Fruit fly (Drosophila melanogaster) whole organism, prepupa: ENCODE results near the gene sala.

Experiments
- Blimp-1 ChIP-seq: fragments of 200-800 bp; sonication (Bioruptor generic); optimal IDR thresholded peaks from 3 replicates; lab custom pipeline; 2017; ENCODE audit warnings: missing biosample characterization, missing genetic modification characterization, mild to moderate bottlenecking, moderate library complexity, missing genetic modification reagents
- CG10631 ChIP-seq: fragments of 200-800 bp; sonication (Bioruptor generic); optimal IDR thresholded peaks from 2 replicates; lab custom pipeline; 2016; ENCODE audit warnings: missing biosample characterization, missing genetic modification characterization
- CG10669 ChIP-seq: fragments of 200-800 bp; sonication (Bioruptor generic); optimal IDR thresholded peaks from 3 replicates; lab custom pipeline; 2018; ENCODE audit warnings: missing biosample characterization, mild to moderate bottlenecking, missing genetic modification characterization, moderate library complexity
- CG11294 ChIP-seq: fragments of 200-800 bp; sonication (Bioruptor generic); IDR thresholded peaks from 2 replicates; pipeline ENCODE4 v1.3.6; 2022; ENCODE audit warnings: missing biosample characterization, missing genetic modification characterization
- CG11762 ChIP-seq: fragments of 200-800 bp; sonication (Bioruptor generic); optimal IDR thresholded peaks from 3 replicates; lab custom pipeline; 2016; ENCODE audit warnings: missing biosample characterization, missing genetic modification characterization; ENCODE audit not compliant: insufficient read depth
- CG11902 ChIP-seq: fragments of 200-800 bp; sonication (Bioruptor generic); optimal IDR thresholded peaks from 3 replicates; lab custom pipeline; 2016; ENCODE audit warnings: missing biosample characterization, missing genetic modification characterization
- CG15336 ChIP-seq: fragments of 200-800 bp; sonication (Bioruptor generic); IDR thresholded peaks from 2 replicates; pipeline ENCODE4 v1.3.6; 2022; ENCODE audit warnings: missing biosample characterization, missing genetic modification characterization
- CG1621 ChIP-seq: fragments of 200-800 bp; sonication (Bioruptor generic); optimal IDR thresholded peaks from 3 replicates; lab custom pipeline; 2018; ENCODE audit warnings: missing biosample characterization, mild to moderate bottlenecking, missing genetic modification characterization
- CG16779 ChIP-seq: fragments of 200-800 bp; sonication (Bioruptor generic); optimal IDR thresholded peaks from 3 replicates; lab custom pipeline; 2017; ENCODE audit warnings: missing biosample characterization, mild to moderate bottlenecking, missing genetic modification characterization
- CG31627 ChIP-seq: fragments of 200-800 bp; sonication (Bioruptor generic); optimal IDR thresholded peaks from 3 replicates; lab custom pipeline; 2016; ENCODE audit warnings: missing biosample characterization, missing genetic modification characterization
- CG32006 ChIP-seq: fragments of 200-800 bp; sonication (Bioruptor generic); optimal IDR thresholded peaks from 3 replicates; lab custom pipeline; 2017; ENCODE audit warnings: missing biosample characterization, mild to moderate bottlenecking, missing genetic modification characterization
- CG34406 ChIP-seq: fragments of 200-800 bp; sonication (Bioruptor generic); optimal IDR thresholded peaks from 3 replicates; lab custom pipeline; 2016; ENCODE audit warnings: missing biosample characterization, missing genetic modification characterization
- CG3919 ChIP-seq: fragments of 200-800 bp; sonication (Bioruptor generic); optimal IDR thresholded peaks from 3 replicates; lab custom pipeline; 2016; ENCODE audit warnings: missing biosample characterization, missing genetic modification characterization
- CG4318 ChIP-seq: fragments of 200-800 bp; sonication (Bioruptor generic); optimal IDR thresholded peaks from 3 replicates; lab custom pipeline; 2017; ENCODE audit warnings: missing biosample characterization, mild to moderate bottlenecking, missing genetic modification characterization
- CG6792 ChIP-seq: fragments of 200-800 bp; sonication (Bioruptor generic); optimal IDR thresholded peaks from 3 replicates; lab custom pipeline; 2016; ENCODE audit warnings: missing biosample characterization, missing genetic modification characterization
- CG6854 ChIP-seq: fragments of 200-800 bp; sonication (Bioruptor generic); optimal IDR thresholded peaks from 2 replicates; lab custom pipeline; 2017; ENCODE audit warnings: missing biosample characterization, mild to moderate bottlenecking, missing genetic modification characterization
- CG8119 ChIP-seq: fragments of 200-800 bp; sonication (Bioruptor generic); IDR thresholded peaks from 3 replicates; pipeline ENCODE4 v1.3.6; 2022; ENCODE audit warnings: missing biosample characterization, missing genetic modification characterization
- CG8632 ChIP-seq: fragments of 200-800 bp; sonication (Bioruptor generic); optimal IDR thresholded peaks from 3 replicates; lab custom pipeline; 2016; ENCODE audit warnings: missing biosample characterization, missing genetic modification characterization
- CG9139 ChIP-seq: fragments of 200-800 bp; sonication (Bioruptor generic); optimal IDR thresholded peaks from 3 replicates; lab custom pipeline; 2017; ENCODE audit warnings: missing biosample characterization, mild to moderate bottlenecking, missing genetic modification characterization
- Eip75B ChIP-seq: fragments of 200-800 bp; sonication (Bioruptor generic); optimal IDR thresholded peaks from 3 replicates; lab custom pipeline; 2016; ENCODE audit warnings: missing biosample characterization, missing genetic modification characterization
- Eip78C ChIP-seq: fragments of 200-800 bp; sonication (Bioruptor generic); peaks from one replicate; lab custom pipeline; 2016; ENCODE audit warnings: missing biosample characterization, missing genetic modification characterization
- Ets96B ChIP-seq: fragments of 200-800 bp; optimal IDR thresholded peaks from 2 replicates; lab custom pipeline; 2019; ENCODE audit warnings: missing biosample characterization, mild to moderate bottlenecking, missing genetic modification characterization, moderate library complexity
- Hr38 ChIP-seq: sonication (Bioruptor generic); optimal IDR thresholded peaks from 2 replicates; lab custom pipeline; 2016; ENCODE audit warnings: missing biosample characterization, missing genetic modification characterization
- Lpt ChIP-seq: fragments of 200-800 bp; sonication (Bioruptor generic); optimal IDR thresholded peaks from 3 replicates; lab custom pipeline; 2016; ENCODE audit warnings: missing biosample characterization, missing genetic modification characterization
- Met ChIP-seq: fragments of 200-800 bp; sonication (Bioruptor generic); optimal IDR thresholded peaks from 3 replicates; lab custom pipeline; 2016; ENCODE audit warnings: missing biosample characterization, missing genetic modification characterization
- Smox ChIP-seq: fragments of 200-800 bp; sonication (Bioruptor generic); optimal IDR thresholded peaks from 3 replicates; lab custom pipeline; 2016; ENCODE audit warnings: missing biosample characterization, missing genetic modification characterization
- cyc ChIP-seq: fragments of 200-800 bp; sonication (Bioruptor generic); optimal IDR thresholded peaks from 3 replicates; lab custom pipeline; 2016; ENCODE audit warnings: missing biosample characterization, missing genetic modification characterization
- dac ChIP-seq: fragments of 200-800 bp; sonication (Bioruptor generic); optimal IDR thresholded peaks from 2 replicates; lab custom pipeline; 2017; ENCODE audit warnings: missing biosample characterization, mild to moderate bottlenecking, missing genetic modification characterization
- eg ChIP-seq: fragments of 200-800 bp; sonication (Bioruptor generic); IDR thresholded peaks from 3 replicates; pipeline ENCODE4 v1.3.6; 2022; ENCODE audit warnings: missing biosample characterization, missing genetic modification characterization
- esn ChIP-seq: fragments of 200-800 bp; sonication (Bioruptor generic); optimal IDR thresholded peaks from 2 replicates; lab custom pipeline; 2016; ENCODE audit warnings: missing biosample characterization, mild to moderate bottlenecking, missing genetic modification characterization, moderate library complexity
- fd85E ChIP-seq: fragments of 200-800 bp; sonication (Bioruptor generic); optimal IDR thresholded peaks from 3 replicates; lab custom pipeline; 2016; ENCODE audit warnings: missing biosample characterization, missing genetic modification characterization
- fkh ChIP-seq: fragments of 200-800 bp; sonication (Bioruptor generic); optimal IDR thresholded peaks from 3 replicates; lab custom pipeline; 2017; ENCODE audit warnings: missing biosample characterization, mild to moderate bottlenecking, missing genetic modification characterization, moderate library complexity
- lz ChIP-seq: fragments of 200-800 bp; sonication (Bioruptor generic); optimal IDR thresholded peaks from 3 replicates; lab custom pipeline; 2016; ENCODE audit warnings: missing biosample characterization, missing genetic modification characterization
- spab ChIP-seq: fragments of 200-800 bp; sonication (Bioruptor generic); optimal IDR thresholded peaks from 2 replicates; lab custom pipeline; 2017; ENCODE audit warnings: missing biosample characterization, mild to moderate bottlenecking, missing genetic modification characterization, missing genetic modification reagents
- ss ChIP-seq, 2 experiments: fragments of 200-800 bp; sonication (Bioruptor generic); optimal IDR thresholded peaks; 2 replicates in 1 of 2; 3 replicates in 1 of 2; lab custom pipeline; 2017 to 2018; ENCODE audit warnings: mild to moderate bottlenecking in 2 of 2, missing biosample characterization in 2 of 2, missing genetic modification characterization in 2 of 2, moderate library complexity in 1 of 2
- topi ChIP-seq: fragments of 200-800 bp; sonication (Bioruptor generic); optimal IDR thresholded peaks from 3 replicates; lab custom pipeline; 2016; ENCODE audit warnings: missing biosample characterization, missing genetic modification characterization
- vri ChIP-seq: fragments of 200-800 bp; sonication (Bioruptor generic); optimal IDR thresholded peaks from 3 replicates; lab custom pipeline; 2016; ENCODE audit warnings: missing biosample characterization, mild to moderate bottlenecking, missing genetic modification characterization

sala gene

DNA sequence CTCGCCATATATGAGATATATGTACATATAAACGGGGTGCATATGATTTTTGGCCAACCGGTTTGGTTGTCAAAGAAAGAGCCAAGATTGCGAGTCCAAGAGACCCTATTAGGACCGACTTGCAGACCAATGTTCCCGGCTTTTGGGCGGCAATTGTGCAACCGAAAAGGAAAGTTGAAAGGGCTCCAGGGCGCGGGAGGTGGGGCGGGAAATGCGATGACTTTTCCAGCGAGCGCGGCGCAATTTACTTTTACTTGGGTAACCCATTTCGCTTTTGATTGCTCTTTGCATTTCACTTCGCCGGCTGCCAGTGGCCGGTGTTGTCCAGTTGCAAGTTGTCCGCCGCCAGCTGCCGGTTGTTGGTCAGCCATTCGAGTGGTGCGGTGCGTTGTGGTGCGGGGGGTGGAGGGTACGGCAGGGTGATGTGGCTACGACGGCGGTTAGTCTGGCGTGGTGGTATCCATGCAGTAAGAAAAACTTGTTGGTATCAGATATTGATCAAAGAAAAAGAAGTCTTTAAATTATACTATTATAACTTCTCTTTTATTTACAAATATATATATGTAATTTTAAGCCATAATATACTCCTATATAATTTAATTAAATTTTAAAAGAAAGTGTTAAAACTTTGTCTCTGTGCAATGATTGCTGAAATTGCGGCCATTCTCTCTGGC is 20.5 kb downstream of the sala start (continued):
- no peak for TF ChIP-seq Eip78C (GFP tag; lab: Kevin White, UChicago)
- no peak for TF ChIP-seq CG10631 (GFP tag; lab: Kevin White, UChicago)
- TF ChIP-seq Smox: no peak
- TF ChIP-seq topi (GFP tag; lab: Kevin White, UChicago): no peak
- TF ChIP-seq Eip75B: no peak
- TF ChIP-seq CG34406 (GFP tag; lab: Kevin White, UChicago): peak; percentile 32
- no peak for TF ChIP-seq CG6854 (GFP tag; lab: Kevin White, UChicago)
- TF ChIP-seq dac (GFP tag; lab: Kevin White, UChicago): peak; percentile 19
- no peak for TF ChIP-seq CG3919 (GFP tag; lab: Kevin White, UChicago)
- peak; percentile 51 for TF ChIP-seq CG4318
- TF ChIP-seq CG31627 (GFP tag; lab: Kevin White, UChicago): no peak
- no peak for TF ChIP-seq cyc (GFP tag; lab: Kevin White, UChicago)
- no peak for TF ChIP-seq spab (GFP tag; lab: Kevin White, UChicago)
- TF ChIP-seq Blimp-1 (GFP tag; lab: Kevin White, UChicago): peak; percentile 98
- TF ChIP-seq Met: no peak
- TF ChIP-seq Ets96B (tag; lab: Kevin White, UChicago): no peak
- no peak for TF ChIP-seq fd85E
- no peak for TF ChIP-seq CG11902 (GFP tag; lab: Kevin White, UChicago)
- no peak for TF ChIP-seq lz (GFP tag; lab: Kevin White, UChicago)
- TF ChIP-seq, all 60 proteins: peak for 13

DNA sequence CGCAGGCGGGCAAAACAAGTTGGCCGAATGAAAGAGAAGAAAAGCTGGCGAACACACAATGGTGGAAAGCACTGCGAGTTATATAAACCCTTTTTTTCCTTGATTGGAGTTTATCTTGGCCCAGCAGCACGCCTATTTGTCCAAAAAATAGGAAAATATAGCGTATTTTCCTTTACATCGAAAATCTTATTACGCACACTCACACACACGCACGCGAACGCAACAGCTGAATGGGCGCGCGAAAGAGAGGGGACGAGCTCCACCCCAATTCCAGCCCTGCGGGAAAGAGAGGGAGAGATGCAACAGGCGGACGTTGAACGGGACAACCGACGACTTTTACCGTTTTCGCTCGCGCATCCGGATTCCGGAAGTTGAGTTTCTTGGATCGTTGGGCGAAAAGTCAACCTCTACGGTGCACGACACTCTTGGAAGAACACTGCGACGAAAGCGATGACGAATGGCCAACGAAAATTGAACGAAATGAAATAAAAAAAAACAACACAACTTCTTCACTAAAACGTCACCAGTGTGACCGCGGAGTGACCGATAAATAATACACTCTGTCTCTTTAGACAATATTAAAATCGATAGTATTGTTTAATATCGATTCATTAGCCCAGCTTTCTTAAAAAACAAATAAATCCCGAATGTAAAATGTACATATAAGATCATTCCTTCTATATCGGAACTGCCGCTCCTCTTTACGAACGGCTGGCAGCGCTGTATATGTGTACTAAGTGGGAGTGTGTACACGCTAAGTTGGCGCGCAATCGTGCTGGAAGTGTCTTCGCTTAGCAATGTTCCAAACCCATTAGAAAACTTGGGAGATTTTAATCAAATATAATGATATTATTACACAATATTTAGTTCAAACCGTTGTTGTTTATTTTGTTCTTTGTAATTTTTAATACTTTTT is 32.3 kb downstream of the sala start, which contains the start of the genes Dlg5 and CG4970:
Gene Dlg5, minus strand, starts transcription at position 556 of the 916 bp plus-strand sequence.
Gene CG4970, plus strand, starts transcription at position 866 of the 916 bp plus-strand sequence.
- TF ChIP-seq vri (GFP tag; lab: Kevin White, UChicago) (peak; percentile 2), Hr38 (GFP tag; lab: Kevin White, UChicago) (no peak), Eip78C (GFP tag; lab: Kevin White, UChicago) (peak; percentile 66), CG34406 (GFP tag; lab: Kevin White, UChicago) (peak; percentile 19), CG15336 (GFP tag; lab: Robert Waterston, UW) (peak; percentile 26; the same call in 1 of the 2 replicates), CG1621 (tag; lab: Kevin White, UChicago) (no peak), CG8632 (no peak), CG6854 (GFP tag; lab: Kevin White, UChicago) (peak; percentile 80), CG8119 (GFP tag; lab: Robert Waterston, UW) (0 out of 3 replicates have a peak, but pooled peaks have one; percentile 16), ss (GFP tag; optimal IDR thresholded peaks at IDR 0.05; lab: Kevin White, UChicago) (peak in 1 of 2 experiments; percentile 0), eg (GFP tag; lab: Robert Waterston, UW) (peak; percentile 35; the same call in 1 of the 3 replicates), CG16779 (tag; lab: Kevin White, UChicago) (peak; percentile 64)

DNA sequence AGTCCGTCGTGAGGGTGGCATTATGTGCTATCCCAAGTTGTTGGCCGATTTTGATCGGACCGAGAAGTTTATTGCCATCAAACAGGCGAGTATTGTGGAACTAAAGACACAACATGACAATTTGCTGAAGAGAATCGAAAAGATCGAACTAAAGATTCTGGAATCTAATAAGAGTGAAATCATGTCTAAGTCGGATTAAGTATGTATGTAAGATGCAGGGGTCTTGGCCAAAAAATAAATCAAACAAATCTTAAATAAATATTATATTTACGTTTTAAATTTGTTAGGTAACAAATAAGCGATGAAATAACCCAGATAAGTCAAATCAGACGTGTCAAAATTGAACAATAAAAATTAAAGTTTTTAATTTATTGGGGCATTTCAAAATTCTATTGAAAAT is 35.0 kb downstream of the sala start, which contains the start of gene CG14929:
Gene CG14929, plus strand, starts transcription at position 301 of the 400 bp plus-strand sequence.
- TF ChIP-seq CG32006 (GFP tag; lab: Kevin White, UChicago): no peak
- no peak for TF ChIP-seq CG9139 (GFP tag; lab: Kevin White, UChicago)
- no peak for TF ChIP-seq CG10669 (GFP tag; lab: Kevin White, UChicago)
- no peak for TF ChIP-seq topi (GFP tag; lab: Kevin White, UChicago)
- no peak for TF ChIP-seq fkh
- no peak for TF ChIP-seq Lpt
- no peak for TF ChIP-seq CG11762 (GFP tag; lab: Kevin White, UChicago)
- TF ChIP-seq CG6854 (GFP tag; lab: Kevin White, UChicago): no peak
- TF ChIP-seq esn (GFP tag; lab: Kevin White, UChicago): no peak
- no peak for TF ChIP-seq CG11294 (GFP tag; lab: Robert Waterston, UW)
- TF ChIP-seq CG6792 (GFP tag; lab: Kevin White, UChicago): no peak
- TF ChIP-seq, all 60 proteins: peak for 0
